Fruit fly (Drosophila melanogaster) whole organism, pupa: Measurements from ENCODE around the gene Pfdn4.

Experiments used
- CG10348 ChIP-seq: fragments of 200-800 bp; sonication (Bioruptor generic); IDR thresholded peaks from 2 replicates; pipeline ENCODE4 v1.3.6; 2022; ENCODE audit warnings: missing biosample characterization, missing genetic modification characterization
- CG12605 ChIP-seq: fragments of 200-800 bp; sonication (Bioruptor generic); IDR thresholded peaks from 2 replicates; pipeline ENCODE4 v1.3.6; 2022; ENCODE audit warnings: missing biosample characterization, missing genetic modification characterization
- CG13204 ChIP-seq: fragments of 200-800 bp; sonication (Bioruptor generic); optimal IDR thresholded peaks from 2 replicates; lab custom pipeline; 2018; ENCODE audit warnings: missing biosample characterization, mild to moderate bottlenecking, missing genetic modification characterization, moderate library complexity
- CG14655 ChIP-seq: fragments of 200-800 bp; sonication (Bioruptor generic); optimal IDR thresholded peaks from 3 replicates; lab custom pipeline; 2017; ENCODE audit warnings: mild to moderate bottlenecking, missing biosample characterization, missing genetic modification reagents, missing genetic modification characterization
- CG15710 ChIP-seq: fragments of 200-800 bp; sonication (Bioruptor generic); optimal IDR thresholded peaks from 2 replicates; lab custom pipeline; 2018; ENCODE audit warnings: missing biosample characterization, mild to moderate bottlenecking, missing genetic modification characterization, moderate library complexity
- CG17806 ChIP-seq: fragments of 200-800 bp; sonication (Bioruptor generic); optimal IDR thresholded peaks from 2 replicates; lab custom pipeline; 2018; ENCODE audit warnings: missing biosample characterization, mild to moderate bottlenecking, missing genetic modification characterization, moderate library complexity
- CG32121 ChIP-seq: fragments of 200-800 bp; sonication (Bioruptor generic); IDR thresholded peaks from 2 replicates; pipeline ENCODE4 v1.3.6; 2022; ENCODE audit warnings: missing biosample characterization, missing genetic modification characterization
- CG34367 ChIP-seq: fragments of 200-800 bp; sonication (Bioruptor generic); optimal IDR thresholded peaks from 2 replicates; lab custom pipeline; 2018; ENCODE audit warnings: missing biosample characterization, mild to moderate bottlenecking, missing genetic modification characterization
- CG4496 ChIP-seq: fragments of 200-800 bp; sonication (Bioruptor generic); IDR thresholded peaks from 3 replicates; pipeline ENCODE4 v1.3.6; 2022; ENCODE audit warnings: missing biosample characterization, missing genetic modification characterization
- CG8159 ChIP-seq: fragments of 200-800 bp; sonication (Bioruptor generic); optimal IDR thresholded peaks from 3 replicates; lab custom pipeline; 2018; ENCODE audit warnings: missing biosample characterization, mild to moderate bottlenecking, missing genetic modification characterization, moderate library complexity
- CG8301 ChIP-seq: fragments of 200-800 bp; sonication (Bioruptor generic); optimal IDR thresholded peaks from 2 replicates; lab custom pipeline; 2018; ENCODE audit warnings: missing biosample characterization, mild to moderate bottlenecking, missing genetic modification characterization
- CG9948 ChIP-seq: fragments of 200-800 bp; sonication (Bioruptor generic); optimal IDR thresholded peaks from 2 replicates; lab custom pipeline; 2018; ENCODE audit warnings: missing biosample characterization, mild to moderate bottlenecking, missing genetic modification characterization, moderate library complexity
- D1 ChIP-seq: fragments of 200-800 bp; sonication (Bioruptor generic); optimal IDR thresholded peaks from 2 replicates; lab custom pipeline; 2018; ENCODE audit warnings: missing biosample characterization, mild to moderate bottlenecking, missing genetic modification characterization, moderate library complexity
- EcR ChIP-seq: fragments of 200-800 bp; sonication (Bioruptor generic); optimal IDR thresholded peaks from 3 replicates; lab custom pipeline; 2019; ENCODE audit warnings: missing biosample characterization, missing genetic modification characterization, mild to moderate bottlenecking, moderate library complexity, missing genetic modification reagents
- Ets98B ChIP-seq: fragments of 200-800 bp; sonication (Bioruptor generic); IDR thresholded peaks from 2 replicates; pipeline ENCODE4 v1.3.6; 2022; ENCODE audit warnings: missing biosample characterization, missing genetic modification characterization
- Pif1A ChIP-seq: fragments of 200-800 bp; sonication (Bioruptor generic); optimal IDR thresholded peaks from 3 replicates; lab custom pipeline; 2016; ENCODE audit warnings: missing biosample characterization, missing genetic modification characterization
- Pif1B ChIP-seq: fragments of 200-800 bp; sonication (Bioruptor generic); optimal IDR thresholded peaks from 3 replicates; lab custom pipeline; 2016; ENCODE audit warnings: missing biosample characterization, missing genetic modification characterization
- Snoo ChIP-seq: fragments of 200-800 bp; sonication (Bioruptor generic); optimal IDR thresholded peaks from 3 replicates; lab custom pipeline; 2017; ENCODE audit warnings: missing biosample characterization, mild to moderate bottlenecking, missing genetic modification characterization, inconsistent platforms
- fd96Ca ChIP-seq: fragments of 200-800 bp; sonication (Bioruptor generic); IDR thresholded peaks from 3 replicates; pipeline ENCODE4 v1.3.6; 2022; ENCODE audit warnings: missing biosample characterization, missing genetic modification characterization
- gl ChIP-seq: fragments of 200-800 bp; sonication (Bioruptor generic); optimal IDR thresholded peaks from 2 replicates; lab custom pipeline; 2018; ENCODE audit warnings: missing biosample characterization, mild to moderate bottlenecking, missing genetic modification characterization
- rn ChIP-seq: fragments of 200-800 bp; sonication (Bioruptor generic); IDR thresholded peaks from 2 replicates; pipeline ENCODE4 v1.3.6; 2022; ENCODE audit warnings: missing biosample characterization, missing genetic modification characterization

Pfdn4 gene

DNA sequence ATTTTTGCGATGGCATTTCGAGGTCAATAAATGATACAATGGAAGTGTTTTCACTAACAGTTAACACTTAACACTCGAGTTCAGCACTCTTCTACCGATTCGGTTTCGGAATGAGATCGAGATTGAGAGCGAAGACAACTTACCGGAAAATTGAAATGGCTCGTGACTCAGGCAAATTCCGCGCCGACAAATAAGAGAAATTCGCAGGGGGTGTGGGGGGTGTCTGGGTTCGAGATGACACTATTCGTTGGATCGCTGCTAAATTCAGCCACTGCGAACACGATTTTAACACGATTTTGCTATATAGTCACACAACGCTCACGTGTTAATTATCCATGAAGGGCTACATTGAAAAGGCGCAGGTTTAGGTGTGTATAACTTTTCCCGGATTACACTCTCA lies 13.3 kb downstream of the Pfdn4 start:
- TF ChIP-seq CG8301 (tag; lab: Kevin White, UChicago) (no peak), CG10348 (GFP tag; lab: Robert Waterston, UW) (no peak), D1 (tag; lab: Kevin White, UChicago) (no peak), CG32121 (GFP tag; lab: Robert Waterston, UW) (no peak), CG4496 (GFP tag; lab: Robert Waterston, UW) (no peak), EcR (GFP tag; lab: Kevin White, UChicago) (no peak), Pif1A (no peak), rn (GFP tag; lab: Robert Waterston, UW) (no peak), CG15710 (tag; lab: Kevin White, UChicago) (no peak), CG9948 (tag; lab: Kevin White, UChicago) (no peak), CG12605 (GFP tag; lab: Robert Waterston, UW) (no peak), CG34367 (no peak)

- TF ChIP-seq EcR (GFP tag; lab: Kevin White, UChicago) (no peak), CG10348 (GFP tag; lab: Robert Waterston, UW) (no peak), gl (tag; lab: Kevin White, UChicago) (peak; percentile 37)
Measured at dm6 chr3L:5353484-5354056, 14.2 kb downstream of the Pfdn4 start.

DNA sequence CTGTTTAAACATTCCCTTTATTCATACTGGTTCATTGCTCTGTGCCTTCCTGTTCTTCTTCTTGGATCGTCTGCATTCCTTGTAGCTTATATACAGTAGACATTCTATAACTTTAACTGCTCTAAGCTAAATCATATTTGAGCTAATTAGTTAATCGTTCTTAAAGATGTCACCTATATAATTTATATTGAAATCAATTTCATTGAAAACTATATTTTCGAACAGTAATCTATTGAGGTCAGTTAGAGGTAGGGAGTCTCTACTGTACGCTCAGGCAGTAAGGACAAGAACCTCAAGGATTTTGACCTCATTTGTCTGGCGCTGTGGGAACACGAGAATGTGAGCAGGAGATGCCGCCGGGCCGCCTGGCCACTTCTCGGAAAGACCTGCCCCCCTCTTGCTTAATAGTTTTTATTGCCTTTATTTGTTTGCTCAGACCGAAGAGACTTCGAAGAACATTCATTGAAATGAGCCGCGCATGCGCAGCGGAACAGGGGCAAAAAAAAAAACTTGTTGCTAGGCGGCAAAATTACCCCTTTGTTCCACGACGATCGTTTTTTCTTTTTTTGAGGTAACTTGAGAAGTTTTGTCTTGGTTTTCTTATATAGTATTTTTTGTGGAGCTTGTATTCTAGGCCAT lies 15.0 kb downstream of the Pfdn4 start:
- TF ChIP-seq CG4496 (GFP tag; lab: Robert Waterston, UW) (peak; percentile 66; the same call in 2 of the 3 replicates), CG8159 (tag; lab: Kevin White, UChicago) (peak; percentile 97), rn (GFP tag; lab: Robert Waterston, UW) (no peak), D1 (tag; lab: Kevin White, UChicago) (peak; percentile 82), CG9948 (tag; lab: Kevin White, UChicago) (peak; percentile 89), CG12605 (GFP tag; lab: Robert Waterston, UW) (peak; percentile 53; the same call in 1 of the 2 replicates), EcR (GFP tag; lab: Kevin White, UChicago) (peak; percentile 100), CG14655 (peak; percentile 65), CG10348 (GFP tag; lab: Robert Waterston, UW) (no peak), CG8301 (tag; lab: Kevin White, UChicago) (peak; percentile 49), Pif1A (peak; percentile 14), CG15710 (tag; lab: Kevin White, UChicago) (peak; percentile 97), CG34367 (peak; percentile 92), Ets98B (GFP tag; lab: Robert Waterston, UW) (no peak), CG13204 (GFP tag; lab: Kevin White, UChicago) (peak; percentile 89), CG32121 (GFP tag; lab: Robert Waterston, UW) (0 out of 2 replicates have a peak, but pooled peaks have one; percentile 8), fd96Ca (GFP tag; lab: Robert Waterston, UW) (no peak), CG17806 (tag; lab: Kevin White, UChicago) (peak; percentile 89), Snoo (tag; lab: Kevin White, UChicago) (peak; percentile 78), gl (tag; lab: Kevin White, UChicago) (peak; percentile 80), Pif1B (GFP tag; lab: Kevin White, UChicago) (peak; percentile 73)

- TF ChIP-seq Pif1B (GFP tag; lab: Kevin White, UChicago) = no peak
- TF ChIP-seq Snoo (tag; lab: Kevin White, UChicago) = no peak
- no peak for TF ChIP-seq gl (tag; lab: Kevin White, UChicago)
- TF ChIP-seq CG32121 (GFP tag; lab: Robert Waterston, UW) = no peak
- TF ChIP-seq D1 (tag; lab: Kevin White, UChicago) = no peak
- no peak for TF ChIP-seq CG14655
- TF ChIP-seq CG4496 (GFP tag; lab: Robert Waterston, UW) = no peak
- no peak for TF ChIP-seq CG34367
- no peak for TF ChIP-seq fd96Ca (GFP tag; lab: Robert Waterston, UW)
- TF ChIP-seq rn (GFP tag; lab: Robert Waterston, UW) = no peak
- no peak for TF ChIP-seq Pif1A
- TF ChIP-seq Ets98B (GFP tag; lab: Robert Waterston, UW) = no peak
- TF ChIP-seq CG15710 (tag; lab: Kevin White, UChicago) = no peak
- no peak for TF ChIP-seq CG8159 (tag; lab: Kevin White, UChicago)
Measured at dm6 chr3L:5351348-5351850, 16.4 kb downstream of the Pfdn4 start.

DNA sequence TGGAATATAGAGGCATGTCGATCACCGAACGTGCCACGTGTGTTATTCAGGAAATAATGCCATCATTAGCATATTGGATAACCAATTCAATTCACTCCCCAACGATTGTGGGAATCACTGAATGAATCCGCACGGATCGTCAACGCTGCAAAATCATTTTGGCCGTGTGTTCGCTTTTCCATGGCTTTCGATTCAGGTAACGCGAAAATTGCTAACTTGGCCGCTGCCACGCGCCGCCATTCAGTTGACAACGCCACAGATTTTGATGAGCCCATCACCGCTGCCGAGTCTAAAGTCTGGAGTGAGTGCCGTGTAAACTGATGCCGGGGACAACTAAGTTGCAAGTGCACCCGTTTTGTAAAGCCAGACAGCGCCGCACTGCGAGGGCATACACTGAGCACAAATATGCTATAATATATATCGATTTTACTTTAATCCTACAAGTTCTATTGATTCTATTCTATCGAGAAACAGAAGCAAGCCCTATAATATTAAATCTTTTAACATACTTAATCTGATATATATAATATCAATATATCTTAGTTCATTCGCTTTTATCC lies 18.0 kb downstream of the Pfdn4 start:
- TF ChIP-seq fd96Ca (GFP tag; lab: Robert Waterston, UW) = no peak
- peak; percentile 38 for TF ChIP-seq CG8159 (tag; lab: Kevin White, UChicago)
- no peak; the same call in 2 of the 3 replicates for TF ChIP-seq CG4496 (GFP tag; lab: Robert Waterston, UW)
- TF ChIP-seq CG34367 = no peak
- TF ChIP-seq Pif1A = peak; percentile 11
- no peak for TF ChIP-seq CG17806 (tag; lab: Kevin White, UChicago)
- TF ChIP-seq CG12605 (GFP tag; lab: Robert Waterston, UW) = no peak
- TF ChIP-seq CG9948 (tag; lab: Kevin White, UChicago) = peak; percentile 42
- TF ChIP-seq D1 (tag; lab: Kevin White, UChicago) = no peak
- TF ChIP-seq CG32121 (GFP tag; lab: Robert Waterston, UW) = no peak
- TF ChIP-seq gl (tag; lab: Kevin White, UChicago) = no peak
- peak; percentile 35 for TF ChIP-seq CG8301 (tag; lab: Kevin White, UChicago)
